Fruit fly (Drosophila melanogaster): ENCODE measurements around the gene Pgam5.

The Pgam5 gene

dm6 chrX:1908757-1909156, 35.4 kb upstream of the Pgam5 start, which contains the start of the genes Edem1 and Rbcn-3B (continued):
- peak; percentile 45; the same call in 1 of the 3 replicates for TF ChIP-seq Doc3 (GFP tag; IDR thresholded peaks at IDR 0.05; ENCODE audit: partially characterized antibody)
- TF ChIP-seq trem (tag; optimal IDR thresholded peaks at IDR 0.05), result peak; percentile 20
- TF ChIP-seq Max (GFP tag; optimal IDR thresholded peaks at IDR 0.05), result peak; percentile 15
- TF ChIP-seq HLH4C (GFP tag; IDR thresholded peaks at IDR 0.05; ENCODE audit: partially characterized antibody), result 0 out of 3 replicates have a peak, but pooled peaks have one; percentile 42

dm6 chrX:1907727-1908264, 34.4 kb upstream of the Pgam5 start, which contains the start of gene mip130:
Gene mip130 (plus strand): TSS chrX:1908239.
- no peak for TF ChIP-seq CG14965 (GFP tag; optimal IDR thresholded peaks at IDR 0.05; ENCODE audit: borderline replicate concordance)
- TF ChIP-seq CG8765 (GFP tag; IDR thresholded peaks at IDR 0.05), result no peak
- TF ChIP-seq CG13296 (GFP tag; optimal IDR thresholded peaks at IDR 0.05), result no peak
- TF ChIP-seq CG17385 (GFP tag; optimal IDR thresholded peaks at IDR 0.05), result peak; percentile 50
- no peak for TF ChIP-seq Lim3 (GFP tag; IDR thresholded peaks at IDR 0.05)
- TF ChIP-seq onecut (GFP tag; IDR thresholded peaks at IDR 0.05), result no peak
- peak; percentile 50 for TF ChIP-seq mam (GFP tag; optimal IDR thresholded peaks at IDR 0.05)
- TF ChIP-seq btn (GFP tag; optimal IDR thresholded peaks at IDR 0.05), result peak; percentile 17
- TF ChIP-seq CG15696 (tag; optimal IDR thresholded peaks at IDR 0.05), result peak; percentile 40
- peak; percentile 36; the same call in 1 of the 2 replicates for TF ChIP-seq rib (GFP tag; IDR thresholded peaks at IDR 0.05)
- no peak for TF ChIP-seq Gsc (GFP tag; IDR thresholded peaks at IDR 0.05)
- peak; percentile 34 for TF ChIP-seq dmrt11E (tag; optimal IDR thresholded peaks at IDR 0.05)
- no peak for TF ChIP-seq croc (GFP tag; conservative IDR thresholded peaks at IDR 0.05)
- TF ChIP-seq tgo (GFP tag; IDR thresholded peaks at IDR 0.05), result peak; percentile 36; the same call in 1 of the 3 replicates
- TF ChIP-seq CG7839 (tag; optimal IDR thresholded peaks at IDR 0.05), result peak; percentile 66
- peak; percentile 51 for TF ChIP-seq CG7556 (GFP tag; optimal IDR thresholded peaks at IDR 0.05)
- peak; percentile 31 for TF ChIP-seq CG13775 (GFP tag; optimal IDR thresholded peaks at IDR 0.05)
- TF ChIP-seq CG14667 (GFP tag; IDR thresholded peaks at IDR 0.05), result no peak
- TF ChIP-seq inv (GFP tag; IDR thresholded peaks at IDR 0.05; ENCODE audit: partially characterized antibody), result peak; percentile 65; the same call in 1 of the 2 replicates
- no peak for TF ChIP-seq Jarid2 (GFP tag; optimal IDR thresholded peaks at IDR 0.05)
- no peak for TF ChIP-seq Adf1 (GFP tag; IDR thresholded peaks at IDR 0.05)
- no peak for TF ChIP-seq slou (GFP tag; optimal IDR thresholded peaks at IDR 0.05)
- no peak for TF ChIP-seq Dip2 (GFP tag; IDR thresholded peaks at IDR 0.05)
- peak in 1 of 3 experiments; percentile 18 for TF ChIP-seq lola (GFP tag; optimal IDR thresholded peaks at IDR 0.05)
- TF ChIP-seq CG18262 (tag; optimal IDR thresholded peaks at IDR 0.05), result peak; percentile 55
- peak; percentile 54 for TF ChIP-seq CG18599 (GFP tag; optimal IDR thresholded peaks at IDR 0.05)
- TF ChIP-seq Hmr (GFP tag; optimal IDR thresholded peaks at IDR 0.05), result peak; percentile 63
- no peak for TF ChIP-seq CG5953 (GFP tag; IDR thresholded peaks at IDR 0.05)
- TF ChIP-seq chinmo (GFP tag; IDR thresholded peaks at IDR 0.05; ENCODE audit: partially characterized antibody), result 0 out of 4 replicates have a peak, but pooled peaks have one; percentile 32
- peak; percentile 58 for TF ChIP-seq CG15269 (tag; optimal IDR thresholded peaks at IDR 0.05)
- peak; percentile 53 for TF ChIP-seq ATbp (GFP tag; optimal IDR thresholded peaks at IDR 0.05)
- no peak for TF ChIP-seq ara (GFP tag; IDR thresholded peaks at IDR 0.05)
- TF ChIP-seq CG15514 (GFP tag; optimal IDR thresholded peaks at IDR 0.05), result no peak
- TF ChIP-seq otp (GFP tag; IDR thresholded peaks at IDR 0.05), result no peak
- TF ChIP-seq Dek (tag; optimal IDR thresholded peaks at IDR 0.05), result peak; percentile 43
- TF ChIP-seq CG4730 (GFP tag; IDR thresholded peaks at IDR 0.05), result 0 out of 2 replicates have a peak, but pooled peaks have one; percentile 10
- TF ChIP-seq amos (GFP tag; IDR thresholded peaks at IDR 0.05; ENCODE audit: partially characterized antibody), result peak; percentile 66
- TF ChIP-seq pnt (GFP tag; optimal IDR thresholded peaks at IDR 0.05), result peak; percentile 46
- peak; percentile 52 for TF ChIP-seq Dref (GFP tag; IDR thresholded peaks at IDR 0.05)
- TF ChIP-seq Dip3 (GFP tag; optimal IDR thresholded peaks at IDR 0.05), result peak; percentile 66
- peak; percentile 64 for TF ChIP-seq CoRest (tag; optimal IDR thresholded peaks at IDR 0.05)
- TF ChIP-seq CG8089 (GFP tag; optimal IDR thresholded peaks at IDR 0.05), result no peak
- TF ChIP-seq dan (GFP tag; IDR thresholded peaks at IDR 0.05), result no peak

Measured in whole organism, embryonic.